Worm (Caenorhabditis elegans) whole organism, L2 larva: Measurements from ENCODE around the gene M03F4.4.

Experiments
- elt-3 ChIP-seq: sonication (generic microtip); optimal IDR thresholded peaks from 2 replicates; lab custom pipeline; 2017; ENCODE audit warnings: missing biosample characterization, missing genetic modification characterization
- lin-13 ChIP-seq: fragments of 150-350 bp; optimal IDR thresholded peaks from 2 replicates; lab custom pipeline; 2014; ENCODE audit warnings: missing biosample characterization, missing genetic modification reagents, missing genetic modification characterization
- nhr-11 ChIP-seq: fragments of 150-350 bp; optimal IDR thresholded peaks from 2 replicates; lab custom pipeline; 2014; ENCODE audit warnings: missing biosample characterization, missing genetic modification characterization
- nhr-12 ChIP-seq: fragments of 150-350 bp; optimal IDR thresholded peaks from 2 replicates; lab custom pipeline; 2014; ENCODE audit warnings: missing biosample characterization, missing genetic modification characterization
- nhr-23 ChIP-seq: fragments of 150-350 bp; optimal IDR thresholded peaks from 2 replicates; lab custom pipeline; 2014; ENCODE audit warnings: missing biosample characterization, missing genetic modification reagents, missing genetic modification characterization
- nhr-237 ChIP-seq: fragments of 150-350 bp; optimal IDR thresholded peaks from 2 replicates; lab custom pipeline; 2014; ENCODE audit warnings: missing biosample characterization, missing genetic modification characterization
- sem-4 ChIP-seq: fragments of 150-350 bp; optimal IDR thresholded peaks from 2 replicates; lab custom pipeline; 2014; ENCODE audit warnings: missing biosample characterization, missing genetic modification reagents, missing genetic modification characterization
- snpc-4 ChIP-seq: fragments of 150-350 bp; optimal IDR thresholded peaks from 2 replicates; lab custom pipeline; 2014; ENCODE audit warnings: missing biosample characterization, missing genetic modification characterization
- unc-39 ChIP-seq: fragments of 150-350 bp; optimal IDR thresholded peaks from 2 replicates; lab custom pipeline; 2014; ENCODE audit warnings: missing biosample characterization, missing genetic modification characterization
- ztf-11 ChIP-seq: sonication (generic microtip); optimal IDR thresholded peaks from 2 replicates; lab custom pipeline; 2017; ENCODE audit warnings: missing biosample characterization, missing genetic modification characterization

DNA sequence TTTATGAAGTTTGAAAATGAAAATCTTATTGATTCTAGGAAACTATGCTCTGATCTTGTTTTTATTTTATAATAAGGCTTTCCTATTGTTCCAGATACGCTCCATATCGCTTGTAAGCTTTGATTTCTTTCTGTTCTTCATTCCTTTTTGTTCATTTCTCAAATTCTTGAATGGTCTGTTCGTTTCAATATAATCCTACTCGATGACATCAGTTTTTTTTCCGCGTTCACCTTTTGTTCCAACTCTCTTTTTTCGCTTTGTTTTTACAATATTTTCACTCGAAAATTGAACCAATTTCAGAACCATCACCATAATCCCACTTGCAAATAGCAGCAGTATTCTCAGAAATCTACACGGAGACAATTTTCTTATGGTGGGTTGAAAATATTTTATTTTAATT, 9.5 kb downstream of the M03F4.4 start, which contains the start of gene tyra-3:
- TF ChIP-seq nhr-12 (no peak), snpc-4 (tag; lab: Kevin White, UChicago) (no peak), nhr-11 (tag; lab: Kevin White, UChicago) (no peak), nhr-237 (tag; lab: Kevin White, UChicago) (no peak), ztf-11 (tag; lab: Kevin White, UChicago) (no peak), lin-13 (GFP tag; lab: Kevin White, UChicago) (no peak), unc-39 (no peak), elt-3 (tag; lab: Kevin White, UChicago) (no peak), sem-4 (tag; lab: Kevin White, UChicago) (no peak), nhr-23 (tag; lab: Kevin White, UChicago) (no peak)
